Worm (Caenorhabditis elegans) whole organism, late embryonic: ENCODE measurements around the gene Y41C4A.11.

Experiments
- C08G9.2 ChIP-seq: sonication (generic microtip); optimal IDR thresholded peaks from 2 replicates; lab custom pipeline; 2016; ENCODE audit warnings: mild to moderate bottlenecking, missing genetic modification characterization, moderate library complexity, missing compliant biosample characterization
- F13H6.1 ChIP-seq: sonication (generic microtip); optimal IDR thresholded peaks from 2 replicates; lab custom pipeline; 2016; ENCODE audit warnings: missing genetic modification characterization, missing compliant biosample characterization
- K02D7.2 ChIP-seq: sonication (generic microtip); optimal IDR thresholded peaks from 2 replicates; lab custom pipeline; 2017; ENCODE audit warnings: mild to moderate bottlenecking, missing genetic modification characterization, missing compliant biosample characterization
- T23F11.4 ChIP-seq: fragments of 200-800 bp; sonication (Bioruptor generic); optimal IDR thresholded peaks from 2 replicates; lab custom pipeline; 2018; ENCODE audit warnings: mild to moderate bottlenecking, missing genetic modification characterization, missing compliant biosample characterization
- Y22D7AL.16 ChIP-seq: sonication (generic microtip); optimal IDR thresholded peaks from 2 replicates; lab custom pipeline; 2016; ENCODE audit warnings: missing genetic modification characterization, missing compliant biosample characterization
- ama-1 ChIP-seq: fragments of 150-350 bp; optimal IDR thresholded peaks from 2 replicates; lab custom pipeline; 2014
- ceh-18 ChIP-seq: sonication (generic microtip); optimal IDR thresholded peaks from 2 replicates; lab custom pipeline; 2016; ENCODE audit warnings: missing genetic modification characterization, missing compliant biosample characterization
- ceh-24 ChIP-seq: sonication (generic microtip); optimal IDR thresholded peaks from 2 replicates; lab custom pipeline; 2016; ENCODE audit warnings: mild to moderate bottlenecking, missing genetic modification characterization, missing compliant biosample characterization
- ceh-30 ChIP-seq: fragments of 150-350 bp; optimal IDR thresholded peaks from 2 replicates; lab custom pipeline; 2014; ENCODE audit warnings: missing biosample characterization, missing genetic modification characterization
- ceh-34 ChIP-seq: sonication (generic microtip); optimal IDR thresholded peaks from 2 replicates; lab custom pipeline; 2016; ENCODE audit warnings: mild to moderate bottlenecking, missing genetic modification characterization, missing compliant biosample characterization
- ceh-45 ChIP-seq: fragments of 200-800 bp; sonication (Bioruptor generic); IDR thresholded peaks from 2 replicates; pipeline ENCODE4 v1.3.6; 2022; ENCODE audit warnings: missing genetic modification reagents, missing genetic modification characterization, missing compliant biosample characterization
- ceh-6 ChIP-seq: fragments of 200-800 bp; sonication (Bioruptor generic); optimal IDR thresholded peaks from 2 replicates; lab custom pipeline; 2018; ENCODE audit warnings: mild to moderate bottlenecking, missing genetic modification characterization, missing compliant biosample characterization
- ceh-9 ChIP-seq: sonication (generic microtip); optimal IDR thresholded peaks from 2 replicates; lab custom pipeline; 2016; ENCODE audit warnings: mild to moderate bottlenecking, missing genetic modification characterization, inconsistent platforms, missing compliant biosample characterization
- dve-1 ChIP-seq: sonication (generic microtip); optimal IDR thresholded peaks from 2 replicates; lab custom pipeline; 2017; ENCODE audit warnings: antibody characterized with exemption, mild to moderate bottlenecking, missing genetic modification characterization, missing compliant biosample characterization
- elt-2 ChIP-seq: sonication (generic microtip); optimal IDR thresholded peaks from 2 replicates; lab custom pipeline; 2016; ENCODE audit warnings: missing genetic modification reagents, missing genetic modification characterization, missing compliant biosample characterization
- ets-4 ChIP-seq: sonication (generic microtip); optimal IDR thresholded peaks from 2 replicates; lab custom pipeline; 2016; ENCODE audit warnings: missing genetic modification characterization, missing compliant biosample characterization
- eyg-1 ChIP-seq: sonication (generic microtip); optimal IDR thresholded peaks from 2 replicates; lab custom pipeline; 2016; ENCODE audit warnings: missing genotype, missing genetic modification characterization, missing compliant biosample characterization
- gmeb-2 ChIP-seq: sonication (generic microtip); optimal IDR thresholded peaks from 2 replicates; lab custom pipeline; 2016; ENCODE audit warnings: missing genetic modification characterization, inconsistent platforms, missing compliant biosample characterization
- hlh-13 ChIP-seq: fragments of 200-800 bp; sonication (Bioruptor generic); optimal IDR thresholded peaks from 2 replicates; lab custom pipeline; 2018; ENCODE audit warnings: mild to moderate bottlenecking, missing genetic modification characterization, missing compliant biosample characterization
- hlh-15 ChIP-seq: sonication (generic microtip); optimal IDR thresholded peaks from 2 replicates; lab custom pipeline; 2016; ENCODE audit warnings: missing genetic modification characterization, missing compliant biosample characterization
- hlh-30 ChIP-seq: sonication (generic microtip); optimal IDR thresholded peaks from 2 replicates; lab custom pipeline; 2017; ENCODE audit warnings: antibody characterized with exemption, missing genetic modification characterization, missing compliant biosample characterization; ENCODE audit not compliant: insufficient read depth
- hlh-8 ChIP-seq: sonication (generic microtip); optimal IDR thresholded peaks from 2 replicates; lab custom pipeline; 2016; ENCODE audit warnings: missing genotype, missing genetic modification characterization, missing compliant biosample characterization
- lim-6 ChIP-seq: sonication (generic microtip); optimal IDR thresholded peaks from 2 replicates; lab custom pipeline; 2016; ENCODE audit warnings: missing genetic modification characterization, missing compliant biosample characterization
- mec-3 ChIP-seq: sonication (generic microtip); optimal IDR thresholded peaks from 2 replicates; lab custom pipeline; 2016; ENCODE audit warnings: borderline replicate concordance, missing genetic modification characterization, missing compliant biosample characterization
- nfya-1 ChIP-seq: sonication (generic microtip); optimal IDR thresholded peaks from 2 replicates; lab custom pipeline; 2017; ENCODE audit warnings: missing genetic modification characterization, mild to moderate bottlenecking, missing compliant biosample characterization, antibody characterized with exemption, moderate library complexity
- odd-2 ChIP-seq: sonication (generic microtip); optimal IDR thresholded peaks from 2 replicates; lab custom pipeline; 2017; ENCODE audit warnings: antibody characterized with exemption, mild to moderate bottlenecking, missing genetic modification characterization, missing compliant biosample characterization
- pat-9 ChIP-seq: fragments of 200-800 bp; sonication (Bioruptor generic); optimal IDR thresholded peaks from 2 replicates; lab custom pipeline; 2018; ENCODE audit warnings: mild to moderate bottlenecking, missing genetic modification characterization, moderate library complexity, missing compliant biosample characterization
- pax-1 ChIP-seq: fragments of 150-350 bp; optimal IDR thresholded peaks from 2 replicates; lab custom pipeline; 2014; ENCODE audit warnings: missing biosample characterization, missing genetic modification characterization
- pqm-1 ChIP-seq: sonication (generic microtip); optimal IDR thresholded peaks from 2 replicates; lab custom pipeline; 2016; ENCODE audit warnings: missing genetic modification characterization, missing compliant biosample characterization
- ref-2 ChIP-seq: sonication (generic microtip); optimal IDR thresholded peaks from 2 replicates; lab custom pipeline; 2016; ENCODE audit warnings: missing genetic modification characterization, missing compliant biosample characterization
- rnt-1 ChIP-seq: sonication (generic microtip); optimal IDR thresholded peaks from 2 replicates; lab custom pipeline; 2016; ENCODE audit warnings: missing genetic modification characterization, missing compliant biosample characterization
- tbx-2 ChIP-seq: sonication (generic microtip); optimal IDR thresholded peaks from 2 replicates; lab custom pipeline; 2016; ENCODE audit warnings: missing genetic modification characterization, missing compliant biosample characterization
- tbx-7 ChIP-seq: sonication (generic microtip); optimal IDR thresholded peaks from 2 replicates; lab custom pipeline; 2016; ENCODE audit warnings: missing genotype, missing genetic modification characterization, missing compliant biosample characterization
- unc-3 ChIP-seq, 2 experiments: fragments of 200-800 bp in 1 of 2; sonication (Bioruptor generic) in 1 of 2; sonication (generic microtip) in 1 of 2; conservative IDR thresholded peaks in 1 of 2; optimal IDR thresholded peaks in 1 of 2; 2 replicates each; pipeline versions ENCODE4 v1.3.6 to Lab custom; 2016 to 2022; ENCODE audit warnings: missing compliant biosample characterization in 2 of 2, missing genetic modification characterization in 2 of 2, missing genetic modification reagents in 1 of 2
- unc-42 ChIP-seq: sonication (generic microtip); optimal IDR thresholded peaks from 2 replicates; lab custom pipeline; 2016; ENCODE audit warnings: missing genotype, missing genetic modification characterization, missing compliant biosample characterization
- unc-55 ChIP-seq: sonication (generic microtip); optimal IDR thresholded peaks from 2 replicates; lab custom pipeline; 2017; ENCODE audit warnings: missing biosample characterization, missing genetic modification reagents, missing genetic modification characterization
- unc-86 ChIP-seq: sonication (generic microtip); optimal IDR thresholded peaks from 2 replicates; lab custom pipeline; 2016; ENCODE audit warnings: missing genetic modification characterization, missing compliant biosample characterization
- zip-5 ChIP-seq: sonication (generic microtip); optimal IDR thresholded peaks from 2 replicates; lab custom pipeline; 2016; ENCODE audit warnings: missing genetic modification characterization, missing compliant biosample characterization
- ztf-16 ChIP-seq: sonication (generic microtip); optimal IDR thresholded peaks from 2 replicates; lab custom pipeline; 2017; ENCODE audit warnings: missing genetic modification characterization, missing compliant biosample characterization

Y41C4A.11 gene

DNA sequence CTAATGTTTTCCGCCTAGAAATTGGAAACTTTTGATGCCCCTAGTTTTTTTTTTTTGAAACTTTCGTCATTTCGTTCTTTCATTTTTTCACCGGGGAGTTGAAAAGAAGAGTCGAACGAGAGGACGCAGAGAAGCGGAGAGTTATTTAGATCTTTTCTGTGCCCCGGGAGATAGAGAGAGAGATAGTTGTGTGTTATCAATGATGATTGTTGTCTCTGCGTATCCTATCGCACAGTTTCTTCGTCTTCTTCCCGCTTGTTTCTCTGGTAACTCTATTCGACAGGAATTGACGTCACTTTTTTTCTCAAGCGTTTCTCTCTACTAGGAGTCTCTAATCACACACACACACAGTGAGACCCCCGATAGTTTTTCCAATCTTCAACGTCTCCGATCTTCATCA is 30.4 kb upstream of the Y41C4A.11 start:
- TF ChIP-seq dve-1: peak; percentile 8
- TF ChIP-seq elt-2 (tag; lab: Kevin White, UChicago): peak; percentile 90
- TF ChIP-seq pqm-1 (tag; lab: Kevin White, UChicago): peak; percentile 29
- no peak for TF ChIP-seq K02D7.2 (tag; lab: Kevin White, UChicago)
- no peak for TF ChIP-seq unc-3 (GFP tag; conservative IDR thresholded peaks at IDR 0.05; lab: Robert Waterston, UW)
- TF ChIP-seq unc-3 (tag; optimal IDR thresholded peaks at IDR 0.05; lab: Kevin White, UChicago): no peak
- peak; percentile 27 for TF ChIP-seq nfya-1 (tag; lab: Kevin White, UChicago)
- TF ChIP-seq F13H6.1 (tag; lab: Kevin White, UChicago): no peak
- TF ChIP-seq ets-4 (tag; lab: Kevin White, UChicago): no peak
- no peak for TF ChIP-seq pat-9 (tag; lab: Kevin White, UChicago)
- no peak for TF ChIP-seq ama-1

DNA sequence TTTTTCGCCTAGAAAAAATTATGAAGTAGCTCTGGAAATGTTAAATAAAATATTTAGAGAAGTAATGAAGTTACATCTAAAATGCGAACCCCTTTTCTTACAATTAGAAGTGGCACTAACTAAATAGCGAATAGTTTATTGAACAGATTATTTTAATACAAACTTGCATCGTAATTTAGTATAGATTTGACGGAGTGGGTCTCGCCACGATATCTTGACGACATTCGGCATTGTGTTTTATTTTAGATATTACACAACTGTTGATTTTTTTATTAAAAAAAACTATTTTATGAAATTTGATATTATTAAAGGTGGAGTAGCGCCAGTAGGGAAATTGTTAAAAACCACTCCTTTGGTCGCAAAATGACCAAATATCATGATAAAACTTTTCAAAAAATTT is 29.8 kb upstream of the Y41C4A.11 start:
- TF ChIP-seq hlh-30 (tag; lab: Kevin White, UChicago): no peak
- no peak for TF ChIP-seq unc-55
- TF ChIP-seq elt-2 (tag; lab: Kevin White, UChicago): no peak
- no peak for TF ChIP-seq C08G9.2
- no peak for TF ChIP-seq Y22D7AL.16
- no peak for TF ChIP-seq eyg-1 (tag; lab: Kevin White, UChicago)
- no peak for TF ChIP-seq unc-3 (GFP tag; conservative IDR thresholded peaks at IDR 0.05; lab: Robert Waterston, UW)
- no peak for TF ChIP-seq unc-3 (tag; optimal IDR thresholded peaks at IDR 0.05; lab: Kevin White, UChicago)
- no peak for TF ChIP-seq mec-3 (tag; lab: Kevin White, UChicago)
- no peak for TF ChIP-seq nfya-1 (tag; lab: Kevin White, UChicago)
- no peak for TF ChIP-seq ceh-6 (GFP tag; lab: Kevin White, UChicago)
- TF ChIP-seq ceh-24: no peak
- TF ChIP-seq T23F11.4 (GFP tag; lab: Kevin White, UChicago): no peak
- TF ChIP-seq rnt-1 (tag; lab: Kevin White, UChicago): no peak
- TF ChIP-seq K02D7.2 (tag; lab: Kevin White, UChicago): no peak

DNA sequence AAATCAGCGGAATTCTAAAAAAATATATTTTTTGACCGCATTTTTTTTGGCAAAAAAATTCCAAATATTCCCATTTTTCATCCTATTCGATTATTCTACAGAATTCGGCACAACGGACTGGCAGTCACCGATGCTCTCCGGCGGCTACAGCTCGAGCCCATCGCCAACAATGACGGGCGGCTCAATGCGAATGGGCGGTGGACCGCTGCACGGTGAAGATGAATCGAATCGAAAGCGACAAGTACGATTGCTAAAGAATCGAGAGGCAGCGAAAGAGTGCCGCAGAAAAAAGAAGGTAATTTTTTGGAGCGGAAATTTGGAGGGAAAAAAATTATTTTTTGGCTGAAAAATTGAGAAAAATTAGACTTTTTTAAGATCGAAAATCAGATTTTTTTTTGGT is 27.3 kb upstream of the Y41C4A.11 start:
- no peak for TF ChIP-seq ceh-45
- no peak for TF ChIP-seq tbx-7 (tag; lab: Kevin White, UChicago)
- no peak for TF ChIP-seq hlh-15 (tag; lab: Kevin White, UChicago)

DNA sequence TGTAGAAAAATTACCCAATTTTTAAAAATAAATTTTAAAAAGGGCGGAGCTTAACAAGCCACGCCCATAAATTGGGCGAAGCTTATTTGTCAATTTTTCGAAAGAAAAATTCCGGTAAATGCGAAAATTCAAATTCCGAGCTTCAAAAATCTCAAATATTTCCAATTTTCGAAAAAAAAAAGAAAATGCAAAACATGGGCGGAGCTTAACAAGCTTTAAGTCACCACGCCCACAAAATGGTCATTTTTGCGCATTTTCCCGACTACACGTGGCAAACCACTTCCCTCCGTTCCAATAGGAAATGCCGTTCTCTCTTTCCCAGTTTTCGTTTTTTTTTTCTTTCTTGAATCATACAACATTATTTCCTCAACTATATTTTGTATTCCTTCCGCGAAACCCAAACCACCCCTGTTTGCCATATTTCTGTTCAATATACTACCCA is 25.1 kb upstream of the Y41C4A.11 start:
- TF ChIP-seq ceh-18 (tag; lab: Kevin White, UChicago) (no peak), gmeb-2 (tag; lab: Kevin White, UChicago) (no peak), pax-1 (tag; lab: Kevin White, UChicago) (no peak), ref-2 (tag; lab: Kevin White, UChicago) (no peak), ceh-34 (no peak), odd-2 (tag; lab: Kevin White, UChicago) (no peak), pat-9 (tag; lab: Kevin White, UChicago) (no peak)

DNA sequence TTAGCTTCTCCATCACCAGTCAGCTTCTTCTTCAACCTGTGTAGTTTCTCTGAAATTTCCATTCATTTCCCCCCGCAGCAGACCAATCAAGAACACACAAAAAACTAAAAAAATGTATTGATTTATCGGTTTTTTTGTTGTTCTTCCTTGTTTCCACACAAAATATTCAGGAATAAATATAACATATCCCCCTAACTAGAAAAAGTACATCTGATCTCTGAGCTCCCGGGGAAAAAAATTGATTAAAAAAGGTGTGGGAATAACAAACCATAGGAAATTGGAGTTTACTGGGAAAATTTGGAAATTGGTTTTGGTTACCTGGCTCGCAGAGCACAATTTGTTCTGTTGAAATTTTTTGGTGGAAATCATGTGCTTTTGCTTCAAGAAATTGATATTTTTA is 24.7 kb upstream of the Y41C4A.11 start, which contains the start of gene Y41C4A.22:
Gene Y41C4A.22 (plus strand): TSS at position 301 of the 400 bp plus-strand sequence.
- TF ChIP-seq tbx-2 (no peak), dve-1 (no peak)
- TF ChIP-seq, all 69 proteins: peak for 0

DNA sequence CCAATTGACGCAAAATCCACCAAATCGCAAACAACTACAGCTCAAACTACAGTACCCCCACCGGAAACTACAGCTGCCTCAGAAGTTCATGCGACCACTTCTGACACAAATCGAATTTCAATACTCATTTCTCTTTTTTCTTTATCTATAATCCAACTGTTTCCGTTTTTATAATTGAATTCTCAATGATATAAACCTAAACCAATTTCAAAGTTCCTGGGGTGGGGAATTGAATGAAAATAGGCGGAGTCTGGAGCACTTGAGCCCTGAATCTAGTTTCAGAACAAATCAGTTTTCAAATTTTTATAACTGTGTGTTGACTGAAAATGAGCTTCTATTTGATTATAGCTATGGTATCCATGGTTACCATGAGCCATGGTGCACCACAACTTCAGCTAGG is 23.4 kb upstream of the Y41C4A.11 start, which contains the start of gene Y41C4A.6:
Gene Y41C4A.6 (plus strand): TSS at position 301 of the 400 bp plus-strand sequence.
- TF ChIP-seq ceh-24 (no peak), unc-86 (no peak), zip-5 (tag; lab: Kevin White, UChicago) (no peak), unc-3 (GFP tag; conservative IDR thresholded peaks at IDR 0.05; lab: Robert Waterston, UW) (no peak), unc-3 (tag; optimal IDR thresholded peaks at IDR 0.05; lab: Kevin White, UChicago) (no peak), pqm-1 (tag; lab: Kevin White, UChicago) (no peak), hlh-8 (tag; lab: Kevin White, UChicago) (no peak), Y22D7AL.16 (no peak), ceh-9 (no peak), ceh-30 (tag; lab: Kevin White, UChicago) (no peak), unc-42 (tag; lab: Kevin White, UChicago) (no peak), ztf-16 (tag; lab: Kevin White, UChicago) (no peak), nfya-1 (tag; lab: Kevin White, UChicago) (no peak), ceh-45 (no peak), hlh-13 (no peak), lim-6 (tag; lab: Kevin White, UChicago) (no peak)
